Worm (Caenorhabditis elegans) whole organism, late embryonic: ENCODE data around the gene his-59.

Experiments used
- C08G9.2 ChIP-seq: sonication (generic microtip); optimal IDR thresholded peaks from 2 replicates; lab custom pipeline; 2016; ENCODE audit warnings: mild to moderate bottlenecking, missing genetic modification characterization, moderate library complexity, missing compliant biosample characterization
- C38D4.7 ChIP-seq: fragments of 200-800 bp; sonication (Bioruptor generic); optimal IDR thresholded peaks from 2 replicates; lab custom pipeline; 2018; ENCODE audit warnings: mild to moderate bottlenecking, missing genetic modification characterization, moderate library complexity, missing compliant biosample characterization
- K09A11.1 ChIP-seq: sonication (generic microtip); optimal IDR thresholded peaks from 2 replicates; lab custom pipeline; 2017; ENCODE audit warnings: antibody characterized with exemption, mild to moderate bottlenecking, missing genetic modification characterization, missing compliant biosample characterization; ENCODE audit not compliant: insufficient read depth
- ceh-18 ChIP-seq: sonication (generic microtip); optimal IDR thresholded peaks from 2 replicates; lab custom pipeline; 2016; ENCODE audit warnings: missing genetic modification characterization, missing compliant biosample characterization
- ceh-2 ChIP-seq: sonication (generic microtip); optimal IDR thresholded peaks from 2 replicates; lab custom pipeline; 2016; ENCODE audit warnings: missing genotype, missing genetic modification characterization, missing compliant biosample characterization
- ceh-22 ChIP-seq: sonication (generic microtip); optimal IDR thresholded peaks from 2 replicates; lab custom pipeline; 2017; ENCODE audit warnings: missing biosample characterization, missing genetic modification characterization
- ceh-24 ChIP-seq: sonication (generic microtip); optimal IDR thresholded peaks from 2 replicates; lab custom pipeline; 2016; ENCODE audit warnings: mild to moderate bottlenecking, missing genetic modification characterization, missing compliant biosample characterization
- ceh-30 ChIP-seq: fragments of 150-350 bp; optimal IDR thresholded peaks from 2 replicates; lab custom pipeline; 2014; ENCODE audit warnings: missing biosample characterization, missing genetic modification characterization
- ceh-31 ChIP-seq: sonication (generic microtip); optimal IDR thresholded peaks from 2 replicates; lab custom pipeline; 2016; ENCODE audit warnings: missing genetic modification characterization, missing compliant biosample characterization
- ceh-34 ChIP-seq: sonication (generic microtip); optimal IDR thresholded peaks from 2 replicates; lab custom pipeline; 2016; ENCODE audit warnings: mild to moderate bottlenecking, missing genetic modification characterization, missing compliant biosample characterization
- ceh-6 ChIP-seq: fragments of 200-800 bp; sonication (Bioruptor generic); optimal IDR thresholded peaks from 2 replicates; lab custom pipeline; 2018; ENCODE audit warnings: mild to moderate bottlenecking, missing genetic modification characterization, missing compliant biosample characterization
- ceh-9 ChIP-seq: sonication (generic microtip); optimal IDR thresholded peaks from 2 replicates; lab custom pipeline; 2016; ENCODE audit warnings: mild to moderate bottlenecking, missing genetic modification characterization, inconsistent platforms, missing compliant biosample characterization
- dmd-4 ChIP-seq: sonication (generic microtip); optimal IDR thresholded peaks from 2 replicates; lab custom pipeline; 2016; ENCODE audit warnings: borderline replicate concordance, missing genetic modification characterization, missing compliant biosample characterization
- elt-4 ChIP-seq: sonication (generic microtip); optimal IDR thresholded peaks from 2 replicates; lab custom pipeline; 2016; ENCODE audit warnings: missing genetic modification characterization, missing compliant biosample characterization
- ets-4 ChIP-seq: sonication (generic microtip); optimal IDR thresholded peaks from 2 replicates; lab custom pipeline; 2016; ENCODE audit warnings: missing genetic modification characterization, missing compliant biosample characterization
- fax-1 ChIP-seq: sonication (generic microtip); optimal IDR thresholded peaks from 2 replicates; lab custom pipeline; 2016; ENCODE audit warnings: missing genotype, missing genetic modification characterization, missing compliant biosample characterization
- hlh-6 ChIP-seq: sonication (generic microtip); optimal IDR thresholded peaks from 2 replicates; lab custom pipeline; 2016; ENCODE audit warnings: missing genotype, missing genetic modification characterization, missing compliant biosample characterization
- npax-4 ChIP-seq: sonication (generic microtip); optimal IDR thresholded peaks from 2 replicates; lab custom pipeline; 2016; ENCODE audit warnings: missing genetic modification characterization, missing compliant biosample characterization
- pat-9 ChIP-seq: fragments of 200-800 bp; sonication (Bioruptor generic); optimal IDR thresholded peaks from 2 replicates; lab custom pipeline; 2018; ENCODE audit warnings: mild to moderate bottlenecking, missing genetic modification characterization, moderate library complexity, missing compliant biosample characterization
- pax-1 ChIP-seq: fragments of 150-350 bp; optimal IDR thresholded peaks from 2 replicates; lab custom pipeline; 2014; ENCODE audit warnings: missing biosample characterization, missing genetic modification characterization
- pha-2 ChIP-seq: sonication (generic microtip); optimal IDR thresholded peaks from 2 replicates; lab custom pipeline; 2017; ENCODE audit warnings: mild to moderate bottlenecking, missing genetic modification characterization, missing compliant biosample characterization
- pha-4 ChIP-seq: fragments of 150-350 bp; optimal IDR thresholded peaks from 2 replicates; lab custom pipeline; 2018; ENCODE audit warnings: missing biosample characterization, missing genetic modification reagents, missing genetic modification characterization
- ref-2 ChIP-seq: sonication (generic microtip); optimal IDR thresholded peaks from 2 replicates; lab custom pipeline; 2016; ENCODE audit warnings: missing genetic modification characterization, missing compliant biosample characterization
- rnt-1 ChIP-seq: sonication (generic microtip); optimal IDR thresholded peaks from 2 replicates; lab custom pipeline; 2016; ENCODE audit warnings: missing genetic modification characterization, missing compliant biosample characterization
- sox-2 ChIP-seq: fragments of 200-800 bp; sonication (Bioruptor generic); IDR thresholded peaks from 2 replicates; pipeline ENCODE4 v1.3.6; 2022; ENCODE audit warnings: missing genetic modification reagents, missing genetic modification characterization, missing compliant biosample characterization
- tbx-2 ChIP-seq: sonication (generic microtip); optimal IDR thresholded peaks from 2 replicates; lab custom pipeline; 2016; ENCODE audit warnings: missing genetic modification characterization, missing compliant biosample characterization
- tbx-7 ChIP-seq: sonication (generic microtip); optimal IDR thresholded peaks from 2 replicates; lab custom pipeline; 2016; ENCODE audit warnings: missing genotype, missing genetic modification characterization, missing compliant biosample characterization
- unc-3 ChIP-seq, 2 experiments: fragments of 200-800 bp in 1 of 2; sonication (Bioruptor generic) in 1 of 2; sonication (generic microtip) in 1 of 2; conservative IDR thresholded peaks in 1 of 2; optimal IDR thresholded peaks in 1 of 2; 2 replicates each; pipeline versions ENCODE4 v1.3.6 to Lab custom; 2016 to 2022; ENCODE audit warnings: missing compliant biosample characterization in 2 of 2, missing genetic modification characterization in 2 of 2, missing genetic modification reagents in 1 of 2
- unc-42 ChIP-seq: sonication (generic microtip); optimal IDR thresholded peaks from 2 replicates; lab custom pipeline; 2016; ENCODE audit warnings: missing genotype, missing genetic modification characterization, missing compliant biosample characterization
- unc-55 ChIP-seq: sonication (generic microtip); optimal IDR thresholded peaks from 2 replicates; lab custom pipeline; 2017; ENCODE audit warnings: missing biosample characterization, missing genetic modification reagents, missing genetic modification characterization
- ztf-16 ChIP-seq: sonication (generic microtip); optimal IDR thresholded peaks from 2 replicates; lab custom pipeline; 2017; ENCODE audit warnings: missing genetic modification characterization, missing compliant biosample characterization

The his-59 gene

ce11 chrIV:7468638-7469037 lies 19.4 kb upstream of the his-59 start:
- TF ChIP-seq C08G9.2 (tag; lab: Kevin White, UChicago) (no peak), ceh-9 (no peak)

DNA sequence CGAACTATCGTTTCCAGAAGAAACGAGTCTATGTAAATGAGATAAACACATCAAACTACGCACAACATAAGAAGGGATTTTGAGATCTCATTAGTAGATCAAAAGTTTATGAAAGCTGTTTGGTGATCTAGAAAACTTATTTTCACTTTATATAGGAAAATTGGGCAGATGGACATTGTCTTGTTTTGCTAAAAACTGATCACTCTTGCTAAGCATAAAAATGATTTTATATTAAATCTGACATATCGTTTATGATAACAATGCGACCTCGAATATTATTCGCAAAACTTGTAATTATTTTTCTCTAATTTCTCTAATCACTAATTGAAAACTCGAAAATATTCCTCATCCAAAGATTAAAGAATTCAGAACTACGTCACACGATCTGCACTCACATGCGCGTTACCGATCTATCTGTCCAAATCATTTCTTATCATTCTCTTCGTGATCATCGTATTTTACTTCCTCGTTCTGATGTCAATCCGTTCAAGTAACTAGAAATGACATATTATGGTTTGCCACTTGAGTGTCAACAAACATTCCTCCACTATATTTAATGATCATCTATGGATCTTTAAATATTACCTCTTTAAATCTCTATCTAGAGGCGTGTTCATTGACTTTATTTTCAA lies 18.2 kb upstream of the his-59 start, which contains the start of gene F55G1.7:
Gene F55G1.7 (minus strand): TSS at position 51 of the 632 bp plus-strand sequence.
- TF ChIP-seq ets-4 (tag; lab: Kevin White, UChicago) (no peak), fax-1 (no peak), pha-4 (tag; lab: Kevin White, UChicago) (no peak), sox-2 (GFP tag; lab: Robert Waterston, UW) (no peak), C38D4.7 (GFP tag; lab: Kevin White, UChicago) (no peak), ceh-34 (tag; lab: Kevin White, UChicago) (no peak), dmd-4 (tag; lab: Kevin White, UChicago) (no peak), ceh-18 (tag; lab: Kevin White, UChicago) (no peak), pat-9 (tag; lab: Kevin White, UChicago) (no peak), pha-2 (no peak), tbx-7 (tag; lab: Kevin White, UChicago) (no peak), ceh-2 (tag; lab: Kevin White, UChicago) (no peak), ztf-16 (tag; lab: Kevin White, UChicago) (no peak), unc-3 (GFP tag; conservative IDR thresholded peaks at IDR 0.05; lab: Robert Waterston, UW) (no peak), unc-3 (tag; optimal IDR thresholded peaks at IDR 0.05; lab: Kevin White, UChicago) (no peak), ceh-22 (tag; lab: Kevin White, UChicago) (no peak), npax-4 (no peak), rnt-1 (tag; lab: Kevin White, UChicago) (no peak), ceh-6 (GFP tag; lab: Kevin White, UChicago) (no peak)

ce11 chrIV:7473159-7473649 lies 14.8 kb upstream of the his-59 start, which contains the start of the genes plk-3 and F55G1.6:
Gene plk-3, minus strand, starts transcription at chrIV:7473209.
Gene F55G1.6, plus strand, starts transcription at chrIV:7473517.
- no peak for TF ChIP-seq pax-1 (tag; lab: Kevin White, UChicago)
- no peak for TF ChIP-seq unc-42 (tag; lab: Kevin White, UChicago)
- no peak for TF ChIP-seq pat-9 (tag; lab: Kevin White, UChicago)

DNA sequence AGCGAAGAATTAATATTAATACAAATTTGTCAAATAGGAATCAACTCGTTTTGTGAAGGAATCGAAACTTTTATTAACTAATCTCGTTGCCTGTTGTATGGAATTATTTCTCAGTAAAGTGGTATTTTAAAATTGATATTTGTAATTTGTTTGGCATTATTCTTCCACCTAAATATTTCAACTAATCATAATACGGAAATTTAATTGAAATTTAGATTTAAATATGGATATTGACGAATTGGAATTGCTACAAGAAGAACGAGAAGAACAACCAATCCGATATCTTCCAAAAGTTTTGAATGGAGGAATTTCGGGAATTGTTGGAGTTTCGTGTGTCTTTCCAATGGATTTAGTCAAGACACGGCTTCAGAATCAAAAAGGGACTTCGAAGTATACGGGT lies 13.2 kb upstream of the his-59 start, which contains the start of gene slc-25A18.2:
Gene slc-25A18.2 (plus strand): TSS at position 216 of the 400 bp plus-strand sequence.
- TF ChIP-seq ceh-24 (tag; lab: Kevin White, UChicago) (no peak), tbx-2 (no peak), ref-2 (tag; lab: Kevin White, UChicago) (no peak)

ce11 chrIV:7477197-7477596 lies 10.9 kb upstream of the his-59 start, which contains the start of gene pycr-4:
Gene pycr-4, minus strand, starts transcription at chrIV:7477297.
- TF ChIP-seq unc-55 (GFP tag; lab: Kevin White, UChicago) (no peak), ceh-6 (GFP tag; lab: Kevin White, UChicago) (no peak), ceh-30 (tag; lab: Kevin White, UChicago) (no peak)

ce11 chrIV:7477697-7478096 lies 10.4 kb upstream of the his-59 start:
- no peak for TF ChIP-seq pha-4 (tag; lab: Kevin White, UChicago)
- no peak for TF ChIP-seq ceh-31
- no peak for TF ChIP-seq hlh-6 (tag; lab: Kevin White, UChicago)
- TF ChIP-seq ceh-2 (tag; lab: Kevin White, UChicago): no peak
- TF ChIP-seq K09A11.1 (tag; lab: Kevin White, UChicago): no peak
- no peak for TF ChIP-seq elt-4 (tag; lab: Kevin White, UChicago)
- no peak for TF ChIP-seq npax-4
- TF ChIP-seq, all 69 proteins: peak for 0
